Worm (Caenorhabditis elegans) whole organism, late embryonic: ENCODE results near the gene npr-43.

Experiments
- T23F11.4 ChIP-seq: fragments of 200-800 bp; sonication (Bioruptor generic); optimal IDR thresholded peaks from 2 replicates; lab custom pipeline; 2018; ENCODE audit warnings: mild to moderate bottlenecking, missing genetic modification characterization, missing compliant biosample characterization
- ama-1 ChIP-seq: fragments of 150-350 bp; optimal IDR thresholded peaks from 2 replicates; lab custom pipeline; 2014
- ceh-24 ChIP-seq: sonication (generic microtip); optimal IDR thresholded peaks from 2 replicates; lab custom pipeline; 2016; ENCODE audit warnings: mild to moderate bottlenecking, missing genetic modification characterization, missing compliant biosample characterization
- ceh-9 ChIP-seq: sonication (generic microtip); optimal IDR thresholded peaks from 2 replicates; lab custom pipeline; 2016; ENCODE audit warnings: mild to moderate bottlenecking, missing genetic modification characterization, inconsistent platforms, missing compliant biosample characterization
- elt-4 ChIP-seq: sonication (generic microtip); optimal IDR thresholded peaks from 2 replicates; lab custom pipeline; 2016; ENCODE audit warnings: missing genetic modification characterization, missing compliant biosample characterization
- gmeb-2 ChIP-seq: sonication (generic microtip); optimal IDR thresholded peaks from 2 replicates; lab custom pipeline; 2016; ENCODE audit warnings: missing genetic modification characterization, inconsistent platforms, missing compliant biosample characterization
- hlh-6 ChIP-seq: sonication (generic microtip); optimal IDR thresholded peaks from 2 replicates; lab custom pipeline; 2016; ENCODE audit warnings: missing genotype, missing genetic modification characterization, missing compliant biosample characterization
- lim-6 ChIP-seq: sonication (generic microtip); optimal IDR thresholded peaks from 2 replicates; lab custom pipeline; 2016; ENCODE audit warnings: missing genetic modification characterization, missing compliant biosample characterization
- pha-4 ChIP-seq: fragments of 150-350 bp; optimal IDR thresholded peaks from 2 replicates; lab custom pipeline; 2018; ENCODE audit warnings: missing biosample characterization, missing genetic modification reagents, missing genetic modification characterization
- ref-2 ChIP-seq: sonication (generic microtip); optimal IDR thresholded peaks from 2 replicates; lab custom pipeline; 2016; ENCODE audit warnings: missing genetic modification characterization, missing compliant biosample characterization
- rnt-1 ChIP-seq: sonication (generic microtip); optimal IDR thresholded peaks from 2 replicates; lab custom pipeline; 2016; ENCODE audit warnings: missing genetic modification characterization, missing compliant biosample characterization
- sox-2 ChIP-seq: fragments of 200-800 bp; sonication (Bioruptor generic); IDR thresholded peaks from 2 replicates; pipeline ENCODE4 v1.3.6; 2022; ENCODE audit warnings: missing genetic modification reagents, missing genetic modification characterization, missing compliant biosample characterization
- sox-4 ChIP-seq: sonication (generic microtip); optimal IDR thresholded peaks from 2 replicates; lab custom pipeline; 2017; ENCODE audit warnings: mild to moderate bottlenecking, missing genetic modification characterization, inconsistent platforms, missing compliant biosample characterization
- unc-86 ChIP-seq: sonication (generic microtip); optimal IDR thresholded peaks from 2 replicates; lab custom pipeline; 2016; ENCODE audit warnings: missing genetic modification characterization, missing compliant biosample characterization

ce11 chrV:14334901-14335300 lies 44.0 kb downstream of the npr-43 start, which contains the start of gene srm-5:
- no peak for TF ChIP-seq unc-86
- TF ChIP-seq pha-4 (tag; lab: Kevin White, UChicago) = no peak
- no peak for TF ChIP-seq gmeb-2 (tag; lab: Kevin White, UChicago)
- no peak for TF ChIP-seq ceh-9 (tag; lab: Kevin White, UChicago)
- no peak for TF ChIP-seq sox-4 (tag; lab: Kevin White, UChicago)
- TF ChIP-seq rnt-1 (tag; lab: Kevin White, UChicago) = no peak
- TF ChIP-seq T23F11.4 (GFP tag; lab: Kevin White, UChicago) = no peak
- TF ChIP-seq sox-2 = no peak
- TF ChIP-seq hlh-6 (tag; lab: Kevin White, UChicago) = no peak
- no peak for TF ChIP-seq ama-1 (lab: Kevin White, UChicago)
- no peak for TF ChIP-seq lim-6 (tag; lab: Kevin White, UChicago)
- no peak for TF ChIP-seq ceh-24
- no peak for TF ChIP-seq elt-4 (tag; lab: Kevin White, UChicago)
- no peak for TF ChIP-seq ref-2 (tag; lab: Kevin White, UChicago)
